Worm (Caenorhabditis elegans) whole organism, early embryonic: ENCODE measurements around the gene Y56A3A.28.

Experiments
- B0310.2 ChIP-seq: sonication (generic microtip); optimal IDR thresholded peaks from 2 replicates; lab custom pipeline; 2016; ENCODE audit warnings: mild to moderate bottlenecking, missing genetic modification characterization, missing compliant biosample characterization
- F13C5.2 ChIP-seq: sonication (generic microtip); optimal IDR thresholded peaks from 2 replicates; lab custom pipeline; 2017; ENCODE audit warnings: mild to moderate bottlenecking, missing genetic modification characterization, inconsistent platforms, missing compliant biosample characterization
- ama-1 ChIP-seq: fragments of 150-350 bp; optimal IDR thresholded peaks from 2 replicates; lab custom pipeline; 2014
- ceh-13 ChIP-seq: fragments of 200-800 bp; sonication (Bioruptor generic); optimal IDR thresholded peaks from 2 replicates; lab custom pipeline; 2018; ENCODE audit warnings: mild to moderate bottlenecking, missing genetic modification characterization, missing compliant biosample characterization
- ceh-36 ChIP-seq: sonication (generic microtip); optimal IDR thresholded peaks from 2 replicates; lab custom pipeline; 2016; ENCODE audit warnings: missing genetic modification characterization, inconsistent platforms, missing compliant biosample characterization
- ets-7 ChIP-seq: sonication (generic microtip); optimal IDR thresholded peaks from 2 replicates; lab custom pipeline; 2016; ENCODE audit warnings: missing genotype, missing genetic modification characterization, missing compliant biosample characterization
- hmbx-1 ChIP-seq: sonication (generic microtip); optimal IDR thresholded peaks from 2 replicates; lab custom pipeline; 2016; ENCODE audit warnings: mild to moderate bottlenecking, missing genetic modification characterization, missing compliant biosample characterization
- hmg-4 ChIP-seq: fragments of 200-800 bp; sonication (Bioruptor generic); optimal IDR thresholded peaks from 2 replicates; lab custom pipeline; 2018; ENCODE audit warnings: mild to moderate bottlenecking, missing genetic modification characterization, missing compliant biosample characterization
- scrt-1 ChIP-seq: fragments of 200-800 bp; sonication (Bioruptor generic); IDR thresholded peaks from 2 replicates; pipeline ENCODE4 v1.3.6; 2022; ENCODE audit warnings: missing genetic modification characterization, missing compliant biosample characterization
- sea-1 ChIP-seq: fragments of 200-800 bp; sonication (Bioruptor generic); conservative IDR thresholded peaks from 2 replicates; pipeline ENCODE4 v1.3.6; 2022; ENCODE audit warnings: missing genetic modification characterization, missing compliant biosample characterization

DNA sequence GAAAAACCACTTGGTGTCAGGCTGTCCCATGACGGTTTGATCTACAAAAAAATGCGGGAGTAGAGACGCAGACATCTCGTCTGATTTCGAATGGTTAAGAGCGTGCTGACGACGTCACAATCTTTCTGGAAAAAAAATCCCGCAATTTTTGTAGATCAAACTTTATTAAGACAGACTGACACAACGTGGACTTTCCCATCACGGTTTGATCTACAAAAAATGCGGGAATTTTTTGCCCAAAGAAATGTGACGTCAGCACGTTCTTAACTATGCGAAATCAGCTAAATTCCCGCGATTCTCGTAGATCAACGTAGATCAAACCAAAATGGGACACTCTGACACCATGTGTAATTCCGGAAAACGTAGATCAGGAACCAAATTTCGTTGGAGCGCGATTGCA, 32.6 kb downstream of the Y56A3A.28 start:
- TF ChIP-seq hmg-4 (GFP tag; lab: Kevin White, UChicago) (no peak), ama-1 (lab: Kevin White, UChicago) (no peak), ceh-13 (GFP tag; lab: Kevin White, UChicago) (no peak), ets-7 (tag; lab: Kevin White, UChicago) (no peak), B0310.2 (no peak), F13C5.2 (tag; lab: Kevin White, UChicago) (no peak), sea-1 (no peak), scrt-1 (GFP tag; lab: Robert Waterston, UW) (no peak), hmbx-1 (tag; lab: Kevin White, UChicago) (no peak), ceh-36 (tag; lab: Kevin White, UChicago) (no peak)
